Worm (Caenorhabditis elegans): ENCODE measurements around the gene K01D12.8.

DNA sequence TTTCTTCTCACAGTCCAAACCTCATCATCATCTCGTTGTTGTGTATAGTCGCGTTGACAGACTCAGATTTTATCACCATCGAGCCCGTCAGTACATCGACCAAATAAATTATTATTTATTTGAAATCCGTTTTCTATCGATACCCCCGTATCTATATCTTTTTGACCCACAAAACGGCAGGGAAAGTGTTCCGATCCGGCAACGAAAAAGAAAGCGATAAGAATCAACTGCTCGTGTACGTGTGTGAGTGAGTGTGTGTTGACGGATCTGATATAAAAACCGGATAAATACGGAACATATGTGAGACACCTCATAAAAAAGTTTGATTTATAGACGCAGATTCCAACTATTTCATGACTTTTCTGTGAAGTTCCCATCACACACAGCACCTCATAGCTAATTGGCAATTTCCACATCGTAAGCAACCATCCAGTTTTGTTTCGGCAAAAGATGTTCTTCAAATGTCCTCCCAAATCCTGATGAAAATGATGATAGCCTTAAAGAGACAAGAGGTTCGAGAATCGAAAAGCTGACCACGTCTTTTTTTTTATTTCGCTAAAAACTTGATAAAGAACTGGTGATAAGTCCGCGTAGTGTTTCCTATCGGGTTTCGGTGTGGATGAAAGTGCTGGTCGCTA is 48.1 kb upstream of the K01D12.8 start:
- no peak for TF ChIP-seq dox-1 (GFP tag; IDR thresholded peaks at IDR 0.05)
- no peak for TF ChIP-seq unc-62 (GFP tag; optimal IDR thresholded peaks at IDR 0.05)
- TF ChIP-seq sea-2 (GFP tag; IDR thresholded peaks at IDR 0.05) = no peak
- TF ChIP-seq ceh-100 (GFP tag; IDR thresholded peaks at IDR 0.05) = no peak
- TF ChIP-seq nfya-1 (tag; optimal IDR thresholded peaks at IDR 0.05; ENCODE audit: borderline replicate concordance, insufficient read depth) = no peak
- TF ChIP-seq T07F8.4 (tag; optimal IDR thresholded peaks at IDR 0.05) = no peak
- no peak for TF ChIP-seq Y53F4B.3 (GFP tag; IDR thresholded peaks at IDR 0.05)

Measured in whole organism, young adult.